Worm (Caenorhabditis elegans) whole organism, L4/young adult: ENCODE results near the gene lbp-3.

Source experiments
- dao-5 ChIP-seq: sonication (generic microtip); optimal IDR thresholded peaks from 2 replicates; lab custom pipeline; 2016; ENCODE audit warnings: missing genotype, missing genetic modification characterization, moderate library complexity, missing compliant biosample characterization
- him-1 ChIP-seq: sonication (generic microtip); optimal IDR thresholded peaks from 2 replicates; lab custom pipeline; 2016; ENCODE audit warnings: missing genotype, missing genetic modification reagents, missing genetic modification characterization, missing compliant biosample characterization

DNA sequence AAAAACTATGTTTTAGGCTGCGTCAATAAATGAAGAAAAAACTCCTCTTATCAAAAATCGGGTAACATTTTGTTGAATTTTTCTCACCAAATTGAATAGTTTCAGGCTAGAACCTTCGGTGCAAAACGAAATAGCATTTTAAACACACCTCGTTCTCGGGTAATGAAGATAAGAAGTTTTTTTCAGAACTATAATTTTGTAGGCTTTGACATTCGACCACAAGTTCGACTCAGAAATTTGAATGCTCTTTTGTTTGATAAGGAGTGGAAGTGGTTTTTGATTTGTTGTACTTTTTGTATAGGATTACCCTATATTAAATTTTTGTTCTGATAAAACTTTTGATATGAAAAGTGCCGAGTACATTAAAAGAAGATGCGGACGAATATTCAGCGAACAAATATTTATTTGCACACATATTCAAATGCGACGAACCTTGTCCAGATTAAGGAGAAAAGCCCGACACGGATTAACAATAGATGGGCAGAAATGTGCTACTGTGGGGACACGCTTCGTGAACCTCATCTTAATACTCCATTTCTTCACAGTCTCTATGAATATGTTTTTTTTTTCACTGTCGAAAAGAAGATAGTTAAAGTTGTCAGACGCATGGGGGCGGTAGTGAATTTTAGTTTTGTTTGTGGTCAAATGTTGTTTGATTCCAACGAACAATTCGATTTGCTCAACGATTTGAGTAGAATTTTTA, 49.6 kb downstream of the lbp-3 start:
- TF ChIP-seq dao-5 (tag; lab: Kevin White, UChicago), result no peak
- TF ChIP-seq him-1, result no peak
